Fruit fly (Drosophila melanogaster): Measurements from ENCODE around the gene CG31642.

Gene CG31642

DNA sequence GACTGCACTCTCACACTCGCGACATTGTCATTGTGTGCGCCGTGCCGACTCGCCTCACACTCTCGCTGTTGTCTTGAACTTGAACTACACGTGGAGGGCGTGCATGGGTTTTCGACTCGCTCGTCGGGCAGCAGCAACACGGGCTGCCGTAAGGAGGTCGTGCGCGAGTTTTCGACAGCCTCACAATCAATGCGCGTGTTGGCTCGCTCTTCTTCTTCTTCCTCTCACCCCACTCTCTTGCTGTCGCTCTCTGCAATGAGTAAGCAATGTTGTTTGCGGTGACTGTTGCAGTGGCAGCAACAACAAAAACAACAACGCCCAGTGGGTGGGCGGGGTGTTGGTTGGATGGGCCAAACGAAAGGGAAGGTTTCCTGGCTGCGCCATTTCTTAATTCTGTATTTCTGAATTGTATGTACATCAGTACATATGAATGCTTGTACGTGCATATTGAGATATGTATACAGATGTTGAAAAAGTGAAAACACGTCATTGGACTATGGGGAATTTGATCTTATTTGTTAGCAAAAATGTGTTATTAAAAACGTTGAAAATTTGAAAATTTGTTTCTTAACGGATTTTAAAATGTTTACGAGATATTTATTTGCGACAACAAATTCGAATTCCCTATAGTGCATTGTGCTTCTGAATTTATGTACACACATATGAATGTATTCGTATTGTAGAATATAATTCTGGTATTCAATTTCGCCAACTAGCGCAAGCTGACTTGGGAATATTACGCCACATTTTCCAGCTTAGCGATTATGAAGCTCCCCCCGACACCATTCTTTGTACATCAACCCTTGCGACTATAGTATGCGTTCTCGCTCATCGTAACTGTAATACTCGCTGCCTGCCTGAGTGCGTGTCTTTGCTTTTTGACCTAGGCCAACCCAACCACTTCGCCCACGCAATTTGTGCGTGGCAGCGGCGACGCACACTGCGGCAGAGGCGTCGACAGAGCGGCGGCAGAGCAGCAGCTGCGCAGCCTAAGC, 29.6 kb upstream of the CG31642 start (continued):
- TF ChIP-seq CG17186 (GFP tag; optimal IDR thresholded peaks at IDR 0.05) (no peak), gce (GFP tag; IDR thresholded peaks at IDR 0.05) (peak; percentile 77; the same call in 2 of the 3 replicates), CG9215 (GFP tag; IDR thresholded peaks at IDR 0.05) (no peak), CG2889 (GFP tag; IDR thresholded peaks at IDR 0.05) (no peak), hth (optimal IDR thresholded peaks at IDR 0.05) (no peak), CG11456 (GFP tag; IDR thresholded peaks at IDR 0.05) (no peak), CG12659 (GFP tag; optimal IDR thresholded peaks at IDR 0.05) (peak; percentile 12), gsb (GFP tag; IDR thresholded peaks at IDR 0.05) (no peak), CG7271 (tag; optimal IDR thresholded peaks at IDR 0.05) (no peak), CG12744 (GFP tag; optimal IDR thresholded peaks at IDR 0.05) (no peak), CG18476 (GFP tag; optimal IDR thresholded peaks at IDR 0.05) (no peak), disco-r (GFP tag; optimal IDR thresholded peaks at IDR 0.05) (no peak), lab (GFP tag; optimal IDR thresholded peaks at IDR 0.05) (peak; percentile 46), sna (GFP tag; IDR thresholded peaks at IDR 0.05; ENCODE audit: partially characterized antibody) (peak; percentile 66), otp (GFP tag; IDR thresholded peaks at IDR 0.05) (no peak; the same call in 2 of the 3 replicates), gsb-n (tag; optimal IDR thresholded peaks at IDR 0.05) (no peak)

DNA sequence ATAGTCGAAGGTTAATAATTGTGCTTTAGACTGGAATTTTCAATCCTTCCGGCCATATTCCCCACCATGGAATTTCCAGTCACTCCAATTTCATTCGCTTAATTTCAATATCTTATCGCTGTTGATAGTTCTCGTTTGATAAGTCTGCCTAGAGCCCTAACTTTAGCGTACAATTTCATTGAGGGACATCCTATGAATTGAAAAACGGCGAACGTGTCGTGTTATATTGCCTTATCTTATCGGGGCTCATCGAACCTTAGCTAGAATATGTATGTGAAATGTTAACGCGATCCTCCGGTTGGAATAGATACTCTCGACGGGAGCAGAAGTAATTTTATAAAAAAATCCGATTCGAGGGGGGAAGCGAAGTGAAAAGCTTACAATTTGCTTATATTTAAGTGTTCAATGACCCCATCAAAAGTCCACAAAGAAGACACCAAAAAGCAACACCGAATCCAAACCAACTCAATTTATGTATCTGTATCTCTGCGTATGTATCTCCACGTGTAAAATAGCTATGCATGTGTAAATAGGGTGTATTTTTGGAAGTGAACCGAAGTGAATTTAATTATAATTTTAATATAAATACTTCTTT, 28.6 kb upstream of the CG31642 start:
- TF ChIP-seq sens (GFP tag) = peak; percentile 2
- peak; percentile 89 for TF ChIP-seq mirr (GFP tag; optimal IDR thresholded peaks at IDR 0.05)
- peak; percentile 68 for TF ChIP-seq exex (tag; optimal IDR thresholded peaks at IDR 0.05)
- no peak for TF ChIP-seq Side (GFP tag; optimal IDR thresholded peaks at IDR 0.05)
- TF ChIP-seq sd (tag; optimal IDR thresholded peaks at IDR 0.05) = peak; percentile 59
- TF ChIP-seq CG6272 (GFP tag; IDR thresholded peaks at IDR 0.05) = no peak
- no peak for TF ChIP-seq NfI (GFP tag; optimal IDR thresholded peaks at IDR 0.05)
- TF ChIP-seq grn (GFP tag; optimal IDR thresholded peaks at IDR 0.05) = peak; percentile 61
- peak; percentile 80 for TF ChIP-seq GATAe (GFP tag; conservative IDR thresholded peaks at IDR 0.05)
- TF ChIP-seq Med (GFP tag) = peak; percentile 19

DNA sequence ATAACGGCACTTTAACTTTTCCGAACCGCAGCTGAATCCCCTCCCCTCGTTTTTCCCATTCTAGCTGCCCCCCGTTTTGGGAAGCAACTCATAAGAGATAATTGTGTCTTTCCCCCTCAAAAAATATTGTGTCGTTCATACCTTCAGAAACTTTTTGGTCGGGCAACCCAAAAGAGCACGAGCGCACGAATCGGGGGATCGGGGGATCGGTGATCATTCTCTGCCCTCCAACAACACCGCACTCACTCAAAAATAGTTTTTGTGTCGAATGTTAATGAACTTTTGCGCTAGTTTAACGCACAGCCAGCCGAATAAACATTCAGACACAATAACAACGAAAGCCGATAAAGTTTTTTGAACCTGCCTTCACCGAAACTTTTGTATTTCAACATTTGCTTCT, 27.9 kb upstream of the CG31642 start:
- TF ChIP-seq onecut (GFP tag; IDR thresholded peaks at IDR 0.05) (0 out of 2 replicates have a peak, but pooled peaks have one; percentile 2), Trl (optimal IDR thresholded peaks at IDR 0.05) (peak in 1 of 2 experiments; percentile 7), Trl (GFP tag; optimal IDR thresholded peaks at IDR 0.05) (no peak), kni (GFP tag; optimal IDR thresholded peaks at IDR 0.05) (peak; percentile 87), Mad (GFP tag; optimal IDR thresholded peaks at IDR 0.05) (no peak), dysf (GFP tag; IDR thresholded peaks at IDR 0.05) (no peak), CG12769 (tag; optimal IDR thresholded peaks at IDR 0.05) (peak; percentile 92), Hr78 (GFP tag; optimal IDR thresholded peaks at IDR 0.05) (peak in 1 of 2 experiments; percentile 77), CG13894 (tag; optimal IDR thresholded peaks at IDR 0.05) (peak; percentile 28), CG2678 (tag; optimal IDR thresholded peaks at IDR 0.05) (peak; percentile 26), chm (GFP tag; IDR thresholded peaks at IDR 0.05) (0 out of 2 replicates have a peak, but pooled peaks have one; percentile 27), pan (optimal IDR thresholded peaks at IDR 0.05) (no peak), pan (GFP tag; optimal IDR thresholded peaks at IDR 0.05 in 1 of 2, IDR thresholded peaks at IDR 0.05 in 1 of 2) (peak in 1 of 2 experiments; percentile 20), CG16779 (GFP tag; IDR thresholded peaks at IDR 0.05) (no peak), Aef1 (GFP tag; IDR thresholded peaks at IDR 0.05) (peak; percentile 64), CG8290 (GFP tag; optimal IDR thresholded peaks at IDR 0.05) (no peak), CG8290 (tag; optimal IDR thresholded peaks at IDR 0.05) (peak in 1 of 2 experiments; percentile 30), cwo (GFP tag; optimal IDR thresholded peaks at IDR 0.05) (peak; percentile 68), sd (tag; optimal IDR thresholded peaks at IDR 0.05) (peak; percentile 81), CG34376 (GFP tag; optimal IDR thresholded peaks at IDR 0.05) (peak; percentile 62), z (GFP tag; IDR thresholded peaks at IDR 0.05) (peak; percentile 92), CG8924 (tag; optimal IDR thresholded peaks at IDR 0.05) (peak; percentile 5)

All from whole organism, embryonic.